Worm (Caenorhabditis elegans) whole organism, midembryonic: ENCODE results near the gene gcy-33.

Experiments
- cog-1 ChIP-seq: sonication (generic microtip); optimal IDR thresholded peaks from 2 replicates; lab custom pipeline; 2016; ENCODE audit warnings: missing genetic modification characterization, missing compliant biosample characterization
- flt-1 ChIP-seq: fragments of 200-800 bp; sonication (Bioruptor generic); IDR thresholded peaks from 2 replicates; pipeline ENCODE4 v1.3.6; 2022; ENCODE audit warnings: missing genetic modification characterization, missing compliant biosample characterization
- klf-2 ChIP-seq: fragments of 200-800 bp; sonication (Bioruptor generic); conservative IDR thresholded peaks from 2 replicates; pipeline ENCODE4 v1.3.6; 2022; ENCODE audit warnings: missing genetic modification reagents, missing genetic modification characterization, missing compliant biosample characterization

DNA sequence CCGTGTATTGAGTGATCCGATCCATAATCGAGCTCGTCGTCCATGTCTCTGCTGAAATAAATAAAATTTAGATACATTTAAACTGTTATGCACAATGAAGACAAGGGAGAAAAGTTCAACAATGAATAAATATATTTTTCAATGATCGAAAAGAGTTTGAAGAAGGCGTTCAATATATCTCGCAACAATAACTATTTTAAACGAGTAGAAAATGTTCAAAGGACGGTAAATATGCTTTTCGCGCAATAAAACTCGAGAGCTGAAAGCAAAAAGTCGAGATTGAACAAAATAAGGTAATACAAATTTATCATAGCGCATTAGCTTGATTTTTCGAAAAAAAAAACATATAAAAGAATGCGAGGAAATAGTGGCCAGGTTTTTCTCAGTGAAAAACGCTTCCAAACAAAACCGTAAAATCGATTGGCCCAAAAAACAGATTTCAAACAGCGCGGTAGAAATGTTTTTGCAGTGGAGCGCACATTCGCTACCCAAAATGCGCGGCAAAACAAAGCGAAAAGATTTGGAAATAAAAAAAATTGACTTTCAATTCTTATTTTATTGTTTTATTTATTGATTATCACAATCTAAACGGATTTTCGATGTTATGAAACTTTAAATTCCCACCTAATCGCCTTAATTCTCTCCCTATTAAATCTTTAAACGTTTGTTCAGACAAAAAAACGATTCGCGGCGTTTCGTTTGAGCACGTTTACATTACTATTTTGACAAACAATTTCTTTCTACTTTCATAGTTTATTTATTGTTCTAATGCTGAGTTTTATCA, 39.4 kb upstream of the gcy-33 start, which contains the start of the genes kup-1 and F10C2.4:
- TF ChIP-seq klf-2: no peak
- TF ChIP-seq cog-1 (tag; lab: Kevin White, UChicago): peak; percentile 53
- no peak for TF ChIP-seq flt-1 (GFP tag; lab: Robert Waterston, UW)
